Fruit fly (Drosophila melanogaster) whole organism, adult: ENCODE results near the gene dan.

Experiments used
- CG5204 ChIP-seq: fragments of 200-800 bp; sonication (Bioruptor generic); optimal IDR thresholded peaks from 2 replicates; lab custom pipeline; 2016; ENCODE audit warnings: missing biosample characterization, missing genetic modification characterization
- CG7045 ChIP-seq: fragments of 200-800 bp; sonication (Bioruptor generic); optimal IDR thresholded peaks from 2 replicates; lab custom pipeline; 2017; ENCODE audit warnings: missing biosample characterization, mild to moderate bottlenecking, missing genetic modification characterization
- Hr96 ChIP-seq: fragments of 200-800 bp; sonication (Bioruptor generic); optimal IDR thresholded peaks from 2 replicates; lab custom pipeline; 2016; ENCODE audit warnings: missing biosample characterization, missing genetic modification characterization
- bab1 ChIP-seq: fragments of 200-800 bp; sonication (Bioruptor generic); optimal IDR thresholded peaks from 3 replicates; lab custom pipeline; 2019; ENCODE audit warnings: missing biosample characterization, mild to moderate bottlenecking, missing genetic modification characterization, moderate library complexity
- cnc ChIP-seq, 2 experiments: fragments of >200 bp; optimal IDR thresholded peaks; 2 replicates each; lab custom pipeline; 2017
- kay ChIP-seq: fragments of 200-800 bp; sonication (Bioruptor generic); peaks from one replicate; lab custom pipeline; 2016; ENCODE audit warnings: missing biosample characterization, missing genetic modification characterization, borderline replicate concordance

- TF ChIP-seq CG5204 (GFP tag; lab: Kevin White, UChicago), result no peak
- no peak for TF ChIP-seq bab1 (GFP tag; lab: Kevin White, UChicago)
- no peak for TF ChIP-seq kay (GFP tag; lab: Kevin White, UChicago)
- TF ChIP-seq CG7045 (GFP tag; lab: Kevin White, UChicago), result no peak
- no peak for TF ChIP-seq Hr96 (GFP tag; lab: Kevin White, UChicago)
- no peak for TF ChIP-seq cnc (optimal IDR thresholded peaks at IDR 0.05; lab: Kevin White, UChicago)
Observed at dm6 chr3R:25236121-25236520, 51.9 kb downstream of the dan start.
